Worm (Caenorhabditis elegans) whole organism, L4 larva: ENCODE measurements around the gene W08E12.7.
A peak's percentile ranks its signal among the peaks of the same experiment; 100 is the strongest.

Experiments
- D1046.2 ChIP-seq: fragments of 200-800 bp; sonication (Bioruptor generic); IDR thresholded peaks from 2 replicates; pipeline ENCODE4 v1.3.6; 2022; ENCODE audit warnings: missing genetic modification characterization, missing compliant biosample characterization
- F26F4.8 ChIP-seq: fragments of 200-800 bp; sonication (Bioruptor generic); conservative IDR thresholded peaks from 2 replicates; pipeline ENCODE4 v1.3.6; 2022; ENCODE audit warnings: missing genetic modification characterization, missing compliant biosample characterization
- F49E8.2 ChIP-seq: sonication (generic microtip); optimal IDR thresholded peaks from 2 replicates; lab custom pipeline; 2016; ENCODE audit warnings: missing compliant biosample characterization, mild to moderate bottlenecking, missing genetic modification characterization, borderline replicate concordance
- R02D3.7 ChIP-seq: fragments of 150-350 bp; sonication (generic microtip); optimal IDR thresholded peaks from 3 replicates; lab custom pipeline; 2014; ENCODE audit warnings: missing biosample characterization, missing genetic modification characterization
- T20F7.1 ChIP-seq: fragments of 200-800 bp; sonication (Bioruptor generic); optimal IDR thresholded peaks from 2 replicates; lab custom pipeline; 2018; ENCODE audit warnings: mild to moderate bottlenecking, missing genetic modification characterization, missing compliant biosample characterization
- T26A8.4 ChIP-seq: fragments of 200-800 bp; sonication (Bioruptor generic); IDR thresholded peaks from 2 replicates; pipeline ENCODE4 v1.3.6; 2022; ENCODE audit warnings: missing genetic modification characterization, missing compliant biosample characterization
- Y105C5A.15 ChIP-seq: fragments of 200-800 bp; sonication (Bioruptor generic); IDR thresholded peaks from 2 replicates; pipeline ENCODE4 v1.3.6; 2022; ENCODE audit warnings: missing genetic modification characterization, missing compliant biosample characterization
- Y5F2A.4 ChIP-seq: fragments of 200-800 bp; sonication (Bioruptor generic); optimal IDR thresholded peaks from 2 replicates; lab custom pipeline; 2018; ENCODE audit warnings: mild to moderate bottlenecking, missing genetic modification characterization, missing compliant biosample characterization
- Y75B8A.6 ChIP-seq: fragments of 200-800 bp; sonication (Bioruptor generic); IDR thresholded peaks from 2 replicates; pipeline ENCODE4 v1.3.6; 2022; ENCODE audit warnings: missing genetic modification reagents, missing genetic modification characterization, missing compliant biosample characterization
- ZK546.5 ChIP-seq, 2 experiments: sonication (generic microtip); optimal IDR thresholded peaks; 2 replicates each; lab custom pipeline; 2017; ENCODE audit warnings: missing biosample characterization in 2 of 2, missing genetic modification characterization in 2 of 2
- aha-1 ChIP-seq: fragments of 150-350 bp; peaks from one replicate; lab custom pipeline; 2014; ENCODE audit warnings: missing biosample characterization, missing genetic modification characterization
- aly-2 ChIP-seq: sonication (generic microtip); optimal IDR thresholded peaks from 2 replicates; lab custom pipeline; 2018; ENCODE audit warnings: missing biosample characterization, missing genetic modification characterization
- ama-1 ChIP-seq: fragments of 150-350 bp; optimal IDR thresholded peaks from 2 replicates; lab custom pipeline; 2014; ENCODE audit warnings: inconsistent platforms, mixed read lengths
- ceh-28 ChIP-seq: fragments of 150-350 bp; optimal IDR thresholded peaks from 2 replicates; lab custom pipeline; 2014; ENCODE audit warnings: missing biosample characterization, missing genetic modification reagents, missing genetic modification characterization
- ceh-32 ChIP-seq: sonication (generic microtip); optimal IDR thresholded peaks from 2 replicates; lab custom pipeline; 2016; ENCODE audit warnings: mild to moderate bottlenecking, missing genetic modification characterization, missing compliant biosample characterization; ENCODE audit not compliant: poor library complexity
- ceh-62 ChIP-seq: sonication (generic microtip); optimal IDR thresholded peaks from 2 replicates; lab custom pipeline; 2017; ENCODE audit warnings: missing biosample characterization, missing genetic modification characterization
- ceh-82 ChIP-seq: sonication (generic microtip); optimal IDR thresholded peaks from 2 replicates; lab custom pipeline; 2017; ENCODE audit warnings: missing biosample characterization, missing genetic modification characterization
- cey-2 ChIP-seq: sonication (generic microtip); optimal IDR thresholded peaks from 3 replicates; lab custom pipeline; 2017; ENCODE audit warnings: missing genetic modification characterization, mild to moderate bottlenecking, missing compliant biosample characterization, antibody characterized with exemption, borderline replicate concordance; ENCODE audit not compliant: insufficient read depth
- daf-16 ChIP-seq, 3 experiments: sonication (generic microtip); optimal IDR thresholded peaks; 2 replicates each; lab custom pipeline; 2016 to 2017; ENCODE audit warnings: missing genetic modification characterization in 3 of 3, missing genetic modification reagents in 3 of 3, mild to moderate bottlenecking in 2 of 3, missing compliant biosample characterization in 2 of 3, missing biosample characterization in 1 of 3, moderate library complexity in 1 of 3
- daf-19 ChIP-seq: fragments of 200-800 bp; sonication (Bioruptor generic); conservative IDR thresholded peaks from 2 replicates; pipeline ENCODE4 v1.3.6; 2022; ENCODE audit warnings: missing genetic modification characterization, missing compliant biosample characterization
- daf-8 ChIP-seq: fragments of 200-800 bp; sonication (Bioruptor generic); IDR thresholded peaks from 2 replicates; pipeline ENCODE4 v1.3.6; 2022; ENCODE audit warnings: missing genetic modification characterization, missing compliant biosample characterization
- dmd-6 ChIP-seq: fragments of 200-800 bp; sonication (Bioruptor generic); IDR thresholded peaks from 2 replicates; pipeline ENCODE4 v1.3.6; 2022; ENCODE audit warnings: missing genetic modification reagents, missing genetic modification characterization, missing compliant biosample characterization
- dmd-8 ChIP-seq: fragments of 200-800 bp; sonication (Bioruptor generic); IDR thresholded peaks from 2 replicates; pipeline ENCODE4 v1.3.6; 2022; ENCODE audit warnings: missing genetic modification characterization, missing compliant biosample characterization
- dmd-9 ChIP-seq: fragments of 200-800 bp; sonication (Bioruptor generic); IDR thresholded peaks from 2 replicates; pipeline ENCODE4 v1.3.6; 2022; ENCODE audit warnings: missing genetic modification reagents, missing genetic modification characterization, missing compliant biosample characterization
- fkh-10 ChIP-seq: fragments of 150-350 bp; optimal IDR thresholded peaks from 2 replicates; lab custom pipeline; 2014; ENCODE audit warnings: missing biosample characterization, missing genetic modification reagents, missing genetic modification characterization
- hlh-11 ChIP-seq: fragments of 200-800 bp; sonication (Bioruptor generic); optimal IDR thresholded peaks from 2 replicates; lab custom pipeline; 2018; ENCODE audit warnings: mild to moderate bottlenecking, missing genetic modification characterization, missing compliant biosample characterization
- hlh-30 ChIP-seq: sonication (generic microtip); optimal IDR thresholded peaks from 2 replicates; lab custom pipeline; 2017; ENCODE audit warnings: antibody characterized with exemption, mild to moderate bottlenecking, missing genetic modification characterization, missing compliant biosample characterization; ENCODE audit not compliant: insufficient read depth
- hmg-1.1 ChIP-seq: fragments of 200-800 bp; sonication (Bioruptor generic); IDR thresholded peaks from 2 replicates; pipeline ENCODE4 v1.3.6; 2022; ENCODE audit warnings: missing genetic modification reagents, missing genetic modification characterization, missing compliant biosample characterization
- jun-1 ChIP-seq: fragments of 150-350 bp; optimal IDR thresholded peaks from 2 replicates; lab custom pipeline; 2014; ENCODE audit warnings: missing biosample characterization, missing genetic modification reagents, missing genetic modification characterization
- lin-1 ChIP-seq: fragments of 200-800 bp; sonication (Bioruptor generic); IDR thresholded peaks from 2 replicates; pipeline ENCODE4 v1.3.6; 2022; ENCODE audit warnings: missing genetic modification reagents, missing genetic modification characterization, missing compliant biosample characterization
- mdl-1 ChIP-seq, 2 experiments: fragments of 150-350 bp in 1 of 2; sonication (generic microtip) in 1 of 2; optimal IDR thresholded peaks; 2 replicates each; lab custom pipeline; 2014 to 2017; ENCODE audit warnings: missing biosample characterization in 2 of 2, missing genetic modification characterization in 2 of 2
- mdt-29 ChIP-seq: fragments of 200-800 bp; sonication (Bioruptor generic); IDR thresholded peaks from 2 replicates; pipeline ENCODE4 v1.3.6; 2022; ENCODE audit warnings: missing genetic modification reagents, missing genetic modification characterization, missing compliant biosample characterization
- mes-2 ChIP-seq: sonication (generic microtip); optimal IDR thresholded peaks from 2 replicates; lab custom pipeline; 2016; ENCODE audit warnings: missing genotype, mild to moderate bottlenecking, missing genetic modification characterization, missing compliant biosample characterization; ENCODE audit not compliant: poor library complexity, severe bottlenecking
- mxl-2 ChIP-seq: fragments of 200-800 bp; sonication (Bioruptor generic); conservative IDR thresholded peaks from 2 replicates; pipeline ENCODE4 v1.3.6; 2022; ENCODE audit warnings: missing genetic modification reagents, missing genetic modification characterization, missing compliant biosample characterization
- mxl-3 ChIP-seq: fragments of 200-800 bp; sonication (Bioruptor generic); optimal IDR thresholded peaks from 2 replicates; lab custom pipeline; 2018; ENCODE audit warnings: mild to moderate bottlenecking, missing genetic modification characterization, missing compliant biosample characterization
- nhr-111 ChIP-seq: fragments of 200-800 bp; sonication (Bioruptor generic); optimal IDR thresholded peaks from 2 replicates; lab custom pipeline; 2018; ENCODE audit warnings: mild to moderate bottlenecking, missing genetic modification characterization, missing compliant biosample characterization
- nhr-28 ChIP-seq: fragments of 150-350 bp; optimal IDR thresholded peaks from 2 replicates; lab custom pipeline; 2014; ENCODE audit warnings: missing biosample characterization, missing genetic modification characterization
- nhr-76 ChIP-seq: fragments of 150-350 bp; optimal IDR thresholded peaks from 2 replicates; lab custom pipeline; 2014; ENCODE audit warnings: missing biosample characterization, missing genetic modification characterization
- nhr-77 ChIP-seq: fragments of 150-350 bp; optimal IDR thresholded peaks from 2 replicates; lab custom pipeline; 2014; ENCODE audit warnings: missing biosample characterization, missing genetic modification characterization
- pqm-1 ChIP-seq: sonication (generic microtip); optimal IDR thresholded peaks from 2 replicates; lab custom pipeline; 2017; ENCODE audit warnings: missing biosample characterization, missing genetic modification characterization
- rbr-2 ChIP-seq: sonication (generic microtip); optimal IDR thresholded peaks from 2 replicates; lab custom pipeline; 2016; ENCODE audit warnings: missing genotype, missing genetic modification characterization, missing compliant biosample characterization
- skn-1 ChIP-seq: fragments of 150-350 bp; optimal IDR thresholded peaks from 2 replicates; lab custom pipeline; 2014; ENCODE audit warnings: missing biosample characterization, missing genetic modification characterization
- spr-1 ChIP-seq: sonication (generic microtip); optimal IDR thresholded peaks from 2 replicates; lab custom pipeline; 2016; ENCODE audit warnings: mild to moderate bottlenecking, missing genetic modification characterization, missing compliant biosample characterization
- tra-1 ChIP-seq: fragments of 200-800 bp; sonication (Bioruptor generic); IDR thresholded peaks from 2 replicates; pipeline ENCODE4 v1.3.6; 2022; ENCODE audit warnings: missing genetic modification reagents, missing genetic modification characterization, missing compliant biosample characterization
- unc-130 ChIP-seq: sonication (generic microtip); optimal IDR thresholded peaks from 2 replicates; lab custom pipeline; 2016; ENCODE audit warnings: missing genetic modification reagents, missing genetic modification characterization, missing compliant biosample characterization
- zag-1 ChIP-seq: fragments of 150-350 bp; optimal IDR thresholded peaks from 2 replicates; lab custom pipeline; 2014; ENCODE audit warnings: missing biosample characterization, missing genetic modification characterization
- zip-11 ChIP-seq: fragments of 200-800 bp; sonication (Bioruptor generic); IDR thresholded peaks from 2 replicates; pipeline ENCODE4 v1.3.6; 2022; ENCODE audit warnings: missing genetic modification characterization, missing compliant biosample characterization
- zip-2 ChIP-seq: fragments of 150-350 bp; optimal IDR thresholded peaks from 2 replicates; lab custom pipeline; 2014; ENCODE audit warnings: missing biosample characterization, missing genetic modification characterization
- ztf-11 ChIP-seq: fragments of 150-350 bp; optimal IDR thresholded peaks from 2 replicates; lab custom pipeline; 2014; ENCODE audit warnings: missing biosample characterization, missing genetic modification characterization
- ztf-7 ChIP-seq: fragments of 150-350 bp; optimal IDR thresholded peaks from 2 replicates; lab custom pipeline; 2014; ENCODE audit warnings: missing biosample characterization, missing genetic modification characterization

Gene W08E12.7

ce11 chrIV:3296578-3297549, 1.9 kb downstream of the W08E12.7 start:
- no peak for TF ChIP-seq skn-1 (tag; lab: Kevin White, UChicago)
- TF ChIP-seq mdl-1 (tag; optimal IDR thresholded peaks at IDR 0.05; lab: Kevin White, UChicago) = no peak
- TF ChIP-seq nhr-76 (tag; lab: Kevin White, UChicago) = no peak
- TF ChIP-seq ceh-28 (tag; lab: Kevin White, UChicago) = no peak
- TF ChIP-seq ceh-62 (tag; lab: Kevin White, UChicago) = no peak
- TF ChIP-seq ztf-7 (tag; lab: Kevin White, UChicago) = no peak
- TF ChIP-seq dmd-8 (GFP tag; lab: Robert Waterston, UW) = no peak
- TF ChIP-seq lin-1 (GFP tag; lab: Robert Waterston, UW) = no peak
- TF ChIP-seq aha-1 (tag; lab: Kevin White, UChicago) = peak; percentile 86
- no peak for TF ChIP-seq ceh-82 (tag; lab: Kevin White, UChicago)
- TF ChIP-seq spr-1 (tag; lab: Kevin White, UChicago) = no peak
- peak; percentile 15 for TF ChIP-seq Y5F2A.4
- TF ChIP-seq cey-2 (tag; lab: Kevin White, UChicago) = no peak
- peak; percentile 24 for TF ChIP-seq mes-2
- TF ChIP-seq unc-130 = peak; percentile 5
- no peak for TF ChIP-seq hlh-30
- no peak for TF ChIP-seq Y105C5A.15 (GFP tag; lab: Robert Waterston, UW)
- no peak for TF ChIP-seq daf-16 (GFP tag; optimal IDR thresholded peaks at IDR 0.05; lab: Kevin White, UChicago)
- TF ChIP-seq daf-16 (tag; optimal IDR thresholded peaks at IDR 0.05; lab: Kevin White, UChicago) = peak; percentile 31
- TF ChIP-seq nhr-28 = no peak
- no peak for TF ChIP-seq pqm-1 (tag; lab: Kevin White, UChicago)
- TF ChIP-seq nhr-77 (tag; lab: Kevin White, UChicago) = no peak
- TF ChIP-seq T20F7.1 (GFP tag; lab: Kevin White, UChicago) = no peak
- TF ChIP-seq tra-1 (GFP tag; lab: Robert Waterston, UW) = no peak
- TF ChIP-seq F49E8.2 (tag; lab: Kevin White, UChicago) = peak; percentile 62
- no peak for TF ChIP-seq ceh-32 (tag; lab: Kevin White, UChicago)
- TF ChIP-seq zip-2 = no peak
- no peak for TF ChIP-seq zag-1
- TF ChIP-seq mxl-3 (GFP tag; lab: Kevin White, UChicago) = no peak
- no peak for TF ChIP-seq hlh-11 (tag; lab: Kevin White, UChicago)
- TF ChIP-seq zip-11 (GFP tag; lab: Robert Waterston, UW) = no peak
- no peak for TF ChIP-seq daf-19 (GFP tag; lab: Robert Waterston, UW)
- no peak for TF ChIP-seq mxl-2 (GFP tag; lab: Robert Waterston, UW)
- no peak for TF ChIP-seq aly-2 (tag; lab: Kevin White, UChicago)
- TF ChIP-seq Y75B8A.6 = no peak
- TF ChIP-seq ztf-11 (tag; lab: Kevin White, UChicago) = no peak
- no peak for TF ChIP-seq mdt-29
- TF ChIP-seq ama-1 (lab: Kevin White, UChicago) = no peak
- TF ChIP-seq D1046.2 = peak; percentile 46; the same call in 1 of the 2 replicates
- TF ChIP-seq T26A8.4 (GFP tag; lab: Robert Waterston, UW) = no peak
- TF ChIP-seq rbr-2 (tag; lab: Kevin White, UChicago) = no peak
- no peak for TF ChIP-seq daf-8 (GFP tag; lab: Robert Waterston, UW)
- TF ChIP-seq F26F4.8 = no peak
- no peak for TF ChIP-seq ZK546.5 (tag; optimal IDR thresholded peaks at IDR 0.05; lab: Kevin White, UChicago)
- no peak for TF ChIP-seq hmg-1.1 (GFP tag; lab: Robert Waterston, UW)
- TF ChIP-seq fkh-10 (GFP tag; lab: Kevin White, UChicago) = no peak
- no peak for TF ChIP-seq R02D3.7 (tag; lab: Kevin White, UChicago)
- TF ChIP-seq dmd-9 = no peak
- no peak for TF ChIP-seq jun-1 (tag; lab: Kevin White, UChicago)
- TF ChIP-seq dmd-6 (GFP tag; lab: Robert Waterston, UW) = no peak
- no peak for TF ChIP-seq nhr-111 (GFP tag; lab: Kevin White, UChicago)
